Worm (Caenorhabditis elegans): Measurements from ENCODE around the gene dsl-6.

dsl-6 gene

ce11 chrIV:11424830-11425229 lies 26.7 kb upstream of the dsl-6 start, which contains the start of gene F22B3.8:
F22B3.8 (minus strand) TSS chrIV:11424930.
- TF ChIP-seq die-1 (tag; optimal IDR thresholded peaks at IDR 0.05) (no peak), attf-5 (GFP tag; optimal IDR thresholded peaks at IDR 0.05) (no peak), nhr-27 (tag; optimal IDR thresholded peaks at IDR 0.05) (no peak), ztf-6 (GFP tag; IDR thresholded peaks at IDR 0.05) (no peak), chd-7 (tag; optimal IDR thresholded peaks at IDR 0.05) (no peak), Y53G8AR.9 (GFP tag; conservative IDR thresholded peaks at IDR 0.05) (no peak), hrde-1 (tag; optimal IDR thresholded peaks at IDR 0.05; ENCODE audit: borderline replicate concordance) (no peak), gei-17 (GFP tag; optimal IDR thresholded peaks at IDR 0.05) (no peak), nhr-179 (tag; optimal IDR thresholded peaks at IDR 0.05) (no peak), attf-6 (GFP tag; IDR thresholded peaks at IDR 0.05) (no peak), ets-4 (GFP tag; optimal IDR thresholded peaks at IDR 0.05) (no peak), tlf-1 (GFP tag; optimal IDR thresholded peaks at IDR 0.05) (no peak)

DNA sequence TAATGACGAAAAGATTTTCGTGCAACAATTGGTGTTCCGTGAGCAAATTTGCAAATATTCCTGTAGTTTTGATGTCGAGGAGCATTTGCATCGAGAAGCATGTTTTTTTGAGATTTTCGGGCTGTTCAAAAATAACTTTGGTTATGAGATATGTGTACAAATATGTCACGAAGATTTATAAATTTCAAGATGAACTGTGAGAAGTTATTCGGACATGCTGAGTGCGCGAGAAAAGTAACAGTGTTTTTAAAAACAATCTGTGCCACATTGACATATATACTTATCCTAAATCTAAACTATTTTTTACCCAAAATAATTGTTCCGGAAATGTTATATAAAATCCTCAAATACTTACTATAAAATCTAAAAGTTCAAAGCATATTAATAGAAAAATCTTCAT lies 23.6 kb upstream of the dsl-6 start, which contains the start of gene F22B3.7:
F22B3.7 (minus strand) TSS at position 101 of the 400 bp plus-strand sequence.
- TF ChIP-seq ceh-79 (tag; optimal IDR thresholded peaks at IDR 0.05) (no peak), B0261.1 (tag; optimal IDR thresholded peaks at IDR 0.05) (no peak), C17E4.6 (GFP tag; IDR thresholded peaks at IDR 0.05) (no peak), pbrm-1 (GFP tag; IDR thresholded peaks at IDR 0.05) (no peak), F39B2.1 (GFP tag; IDR thresholded peaks at IDR 0.05) (no peak), mxl-1 (tag; optimal IDR thresholded peaks at IDR 0.05) (no peak), let-526 (GFP tag; IDR thresholded peaks at IDR 0.05) (no peak), gei-17 (GFP tag; optimal IDR thresholded peaks at IDR 0.05) (no peak), D2030.7 (GFP tag; IDR thresholded peaks at IDR 0.05) (no peak), hrde-1 (tag; optimal IDR thresholded peaks at IDR 0.05; ENCODE audit: borderline replicate concordance) (no peak), tlf-1 (GFP tag; optimal IDR thresholded peaks at IDR 0.05) (no peak), akir-1 (GFP tag; optimal IDR thresholded peaks at IDR 0.05) (no peak), ztf-22 (GFP tag; optimal IDR thresholded peaks at IDR 0.05) (no peak), B0019.2 (GFP tag; conservative IDR thresholded peaks at IDR 0.05) (no peak), ccch-3 (GFP tag; optimal IDR thresholded peaks at IDR 0.05) (no peak), egl-44 (GFP tag; IDR thresholded peaks at IDR 0.05) (no peak), Y53F4B.3 (GFP tag; IDR thresholded peaks at IDR 0.05) (no peak), F49E8.2 (tag; optimal IDR thresholded peaks at IDR 0.05; ENCODE audit: insufficient read depth) (no peak)

ce11 chrIV:11416724-11417123 lies 18.6 kb upstream of the dsl-6 start, which contains the start of gene F22B3.5:
F22B3.5 (minus strand) TSS chrIV:11416824.
- peak; percentile 59; the same call in 1 of the 2 replicates for TF ChIP-seq mcd-1 (GFP tag; IDR thresholded peaks at IDR 0.05)

DNA sequence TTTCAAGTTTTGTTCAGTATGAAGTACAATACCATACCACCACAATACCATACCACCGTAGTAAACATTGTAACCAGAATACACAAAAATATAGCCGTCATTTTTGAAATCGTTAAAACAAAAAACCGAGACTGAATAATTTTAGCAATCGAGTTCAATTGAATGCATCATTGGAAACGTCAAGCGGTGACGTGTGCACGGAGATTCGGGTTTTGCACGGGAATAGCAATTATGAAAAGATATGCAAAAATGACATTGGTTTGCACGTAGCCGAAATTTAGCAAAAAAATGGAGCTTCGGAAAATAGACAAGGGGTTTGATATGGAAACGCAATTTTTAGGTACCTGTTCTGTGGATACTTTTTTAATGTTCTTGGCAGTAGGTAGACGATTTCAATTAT lies 16.8 kb upstream of the dsl-6 start, which contains the start of gene F22B3.10:
F22B3.10 (minus strand) TSS at position 101 of the 400 bp plus-strand sequence.
- TF ChIP-seq D2030.7 (GFP tag; IDR thresholded peaks at IDR 0.05) (no peak), F57C9.4 (tag; optimal IDR thresholded peaks at IDR 0.05) (no peak), ztf-18 (tag; optimal IDR thresholded peaks at IDR 0.05) (no peak), F55B11.4 (tag; optimal IDR thresholded peaks at IDR 0.05; ENCODE audit: borderline replicate concordance, insufficient read depth) (no peak), aptf-2 (GFP tag; conservative IDR thresholded peaks at IDR 0.05) (no peak), sea-2 (GFP tag; IDR thresholded peaks at IDR 0.05) (no peak), zim-3 (tag; optimal IDR thresholded peaks at IDR 0.05) (no peak), nfya-1 (tag; optimal IDR thresholded peaks at IDR 0.05; ENCODE audit: borderline replicate concordance, insufficient read depth) (no peak), madf-3 (GFP tag; IDR thresholded peaks at IDR 0.05) (no peak), nfya-2 (GFP tag; IDR thresholded peaks at IDR 0.05) (no peak), ceh-58 (GFP tag; IDR thresholded peaks at IDR 0.05) (no peak), madf-8 (GFP tag; conservative IDR thresholded peaks at IDR 0.05) (no peak), tbp1 (GFP tag; optimal IDR thresholded peaks at IDR 0.05) (no peak), gei-17 (GFP tag; optimal IDR thresholded peaks at IDR 0.05) (no peak), dpl-1 (GFP tag; optimal IDR thresholded peaks at IDR 0.05) (no peak), attf-3 (GFP tag; conservative IDR thresholded peaks at IDR 0.05) (no peak), attf-6 (GFP tag; IDR thresholded peaks at IDR 0.05) (no peak), lin-26 (GFP tag; IDR thresholded peaks at IDR 0.05) (no peak), let-526 (GFP tag; IDR thresholded peaks at IDR 0.05) (no peak)
